Worm (Caenorhabditis elegans) whole organism, late embryonic: Measurements from ENCODE around the gene F13E6.1.

Experiments used
- ahr-1 ChIP-seq: sonication (generic microtip); optimal IDR thresholded peaks from 2 replicates; lab custom pipeline; 2016; ENCODE audit warnings: missing genetic modification characterization, missing compliant biosample characterization
- ama-1 ChIP-seq: fragments of 150-350 bp; optimal IDR thresholded peaks from 2 replicates; lab custom pipeline; 2014
- ceh-19 ChIP-seq: fragments of 200-800 bp; sonication (Bioruptor generic); optimal IDR thresholded peaks from 2 replicates; lab custom pipeline; 2018; ENCODE audit warnings: mild to moderate bottlenecking, missing genetic modification characterization, missing compliant biosample characterization
- ceh-2 ChIP-seq: sonication (generic microtip); optimal IDR thresholded peaks from 2 replicates; lab custom pipeline; 2016; ENCODE audit warnings: missing genotype, missing genetic modification characterization, missing compliant biosample characterization
- ceh-34 ChIP-seq: sonication (generic microtip); optimal IDR thresholded peaks from 2 replicates; lab custom pipeline; 2016; ENCODE audit warnings: mild to moderate bottlenecking, missing genetic modification characterization, missing compliant biosample characterization
- ceh-6 ChIP-seq: fragments of 200-800 bp; sonication (Bioruptor generic); optimal IDR thresholded peaks from 2 replicates; lab custom pipeline; 2018; ENCODE audit warnings: mild to moderate bottlenecking, missing genetic modification characterization, missing compliant biosample characterization
- dmd-4 ChIP-seq: sonication (generic microtip); optimal IDR thresholded peaks from 2 replicates; lab custom pipeline; 2016; ENCODE audit warnings: borderline replicate concordance, missing genetic modification characterization, missing compliant biosample characterization
- dve-1 ChIP-seq: sonication (generic microtip); optimal IDR thresholded peaks from 2 replicates; lab custom pipeline; 2017; ENCODE audit warnings: antibody characterized with exemption, mild to moderate bottlenecking, missing genetic modification characterization, missing compliant biosample characterization
- elt-2 ChIP-seq: sonication (generic microtip); optimal IDR thresholded peaks from 2 replicates; lab custom pipeline; 2016; ENCODE audit warnings: missing genetic modification reagents, missing genetic modification characterization, missing compliant biosample characterization
- elt-4 ChIP-seq: sonication (generic microtip); optimal IDR thresholded peaks from 2 replicates; lab custom pipeline; 2016; ENCODE audit warnings: missing genetic modification characterization, missing compliant biosample characterization
- ets-4 ChIP-seq: sonication (generic microtip); optimal IDR thresholded peaks from 2 replicates; lab custom pipeline; 2016; ENCODE audit warnings: missing genetic modification characterization, missing compliant biosample characterization
- eyg-1 ChIP-seq: sonication (generic microtip); optimal IDR thresholded peaks from 2 replicates; lab custom pipeline; 2016; ENCODE audit warnings: missing genotype, missing genetic modification characterization, missing compliant biosample characterization
- fax-1 ChIP-seq: sonication (generic microtip); optimal IDR thresholded peaks from 2 replicates; lab custom pipeline; 2016; ENCODE audit warnings: missing genotype, missing genetic modification characterization, missing compliant biosample characterization
- fkh-10 ChIP-seq: fragments of 150-350 bp; optimal IDR thresholded peaks from 2 replicates; lab custom pipeline; 2014; ENCODE audit warnings: missing biosample characterization, missing genetic modification reagents, missing genetic modification characterization
- fkh-6 ChIP-seq: sonication (generic microtip); optimal IDR thresholded peaks from 2 replicates; lab custom pipeline; 2016; ENCODE audit warnings: missing genetic modification characterization, missing compliant biosample characterization
- hlh-15 ChIP-seq: sonication (generic microtip); optimal IDR thresholded peaks from 2 replicates; lab custom pipeline; 2016; ENCODE audit warnings: missing genetic modification characterization, missing compliant biosample characterization
- hlh-30 ChIP-seq: sonication (generic microtip); optimal IDR thresholded peaks from 2 replicates; lab custom pipeline; 2017; ENCODE audit warnings: antibody characterized with exemption, missing genetic modification characterization, missing compliant biosample characterization; ENCODE audit not compliant: insufficient read depth
- hlh-8 ChIP-seq: sonication (generic microtip); optimal IDR thresholded peaks from 2 replicates; lab custom pipeline; 2016; ENCODE audit warnings: missing genotype, missing genetic modification characterization, missing compliant biosample characterization
- lin-11 ChIP-seq: fragments of 200-800 bp; sonication (Bioruptor generic); optimal IDR thresholded peaks from 2 replicates; lab custom pipeline; 2018; ENCODE audit warnings: mild to moderate bottlenecking, missing genetic modification characterization, missing compliant biosample characterization
- nfya-1 ChIP-seq: sonication (generic microtip); optimal IDR thresholded peaks from 2 replicates; lab custom pipeline; 2017; ENCODE audit warnings: missing genetic modification characterization, mild to moderate bottlenecking, missing compliant biosample characterization, antibody characterized with exemption, moderate library complexity
- nhr-11 ChIP-seq: fragments of 150-350 bp; optimal IDR thresholded peaks from 2 replicates; lab custom pipeline; 2014; ENCODE audit warnings: missing biosample characterization, missing genetic modification characterization
- nhr-232 ChIP-seq: sonication (generic microtip); optimal IDR thresholded peaks from 2 replicates; lab custom pipeline; 2016; ENCODE audit warnings: missing genetic modification characterization, missing compliant biosample characterization
- npax-4 ChIP-seq: sonication (generic microtip); optimal IDR thresholded peaks from 2 replicates; lab custom pipeline; 2016; ENCODE audit warnings: missing genetic modification characterization, missing compliant biosample characterization
- pat-9 ChIP-seq: fragments of 200-800 bp; sonication (Bioruptor generic); optimal IDR thresholded peaks from 2 replicates; lab custom pipeline; 2018; ENCODE audit warnings: mild to moderate bottlenecking, missing genetic modification characterization, moderate library complexity, missing compliant biosample characterization
- pax-1 ChIP-seq: fragments of 150-350 bp; optimal IDR thresholded peaks from 2 replicates; lab custom pipeline; 2014; ENCODE audit warnings: missing biosample characterization, missing genetic modification characterization
- pha-4 ChIP-seq: fragments of 150-350 bp; optimal IDR thresholded peaks from 2 replicates; lab custom pipeline; 2018; ENCODE audit warnings: missing biosample characterization, missing genetic modification reagents, missing genetic modification characterization
- pros-1 ChIP-seq: fragments of 150-350 bp; optimal IDR thresholded peaks from 2 replicates; lab custom pipeline; 2014; ENCODE audit warnings: missing biosample characterization, missing genetic modification reagents, missing genetic modification characterization
- ref-2 ChIP-seq: sonication (generic microtip); optimal IDR thresholded peaks from 2 replicates; lab custom pipeline; 2016; ENCODE audit warnings: missing genetic modification characterization, missing compliant biosample characterization
- rnt-1 ChIP-seq: sonication (generic microtip); optimal IDR thresholded peaks from 2 replicates; lab custom pipeline; 2016; ENCODE audit warnings: missing genetic modification characterization, missing compliant biosample characterization
- sox-4 ChIP-seq: sonication (generic microtip); optimal IDR thresholded peaks from 2 replicates; lab custom pipeline; 2017; ENCODE audit warnings: mild to moderate bottlenecking, missing genetic modification characterization, inconsistent platforms, missing compliant biosample characterization
- tbx-7 ChIP-seq: sonication (generic microtip); optimal IDR thresholded peaks from 2 replicates; lab custom pipeline; 2016; ENCODE audit warnings: missing genotype, missing genetic modification characterization, missing compliant biosample characterization
- unc-3 ChIP-seq, 2 experiments: fragments of 200-800 bp in 1 of 2; sonication (Bioruptor generic) in 1 of 2; sonication (generic microtip) in 1 of 2; conservative IDR thresholded peaks in 1 of 2; optimal IDR thresholded peaks in 1 of 2; 2 replicates each; pipeline versions ENCODE4 v1.3.6 to Lab custom; 2016 to 2022; ENCODE audit warnings: missing compliant biosample characterization in 2 of 2, missing genetic modification characterization in 2 of 2, missing genetic modification reagents in 1 of 2
- unc-55 ChIP-seq: sonication (generic microtip); optimal IDR thresholded peaks from 2 replicates; lab custom pipeline; 2017; ENCODE audit warnings: missing biosample characterization, missing genetic modification reagents, missing genetic modification characterization
- zip-5 ChIP-seq: sonication (generic microtip); optimal IDR thresholded peaks from 2 replicates; lab custom pipeline; 2016; ENCODE audit warnings: missing genetic modification characterization, missing compliant biosample characterization
- ztf-16 ChIP-seq: sonication (generic microtip); optimal IDR thresholded peaks from 2 replicates; lab custom pipeline; 2017; ENCODE audit warnings: missing genetic modification characterization, missing compliant biosample characterization

The F13E6.1 gene

DNA sequence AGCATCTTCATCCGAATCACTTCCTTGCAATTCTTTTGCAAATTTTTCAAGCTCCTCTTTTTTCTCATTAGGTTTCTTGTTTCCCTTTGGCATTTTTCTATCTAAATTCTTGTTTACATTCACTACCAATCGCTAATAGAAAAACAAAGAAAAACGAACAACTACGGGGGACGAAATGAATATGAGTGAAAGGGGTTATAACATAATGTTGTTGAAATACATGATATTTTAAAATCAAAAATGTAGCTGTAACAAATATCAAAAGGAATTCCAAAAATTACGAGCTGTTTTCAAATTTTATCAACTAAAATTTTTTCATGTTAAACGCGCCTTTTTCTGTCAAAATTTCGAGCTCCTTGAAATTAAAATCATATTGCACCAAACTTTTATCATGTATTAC lies at the start of gene F13E6.1:
Gene F13E6.1, minus strand, starts transcription at position 101 of the 400 bp plus-strand sequence.
- no peak for TF ChIP-seq rnt-1 (tag; lab: Kevin White, UChicago)
- no peak for TF ChIP-seq eyg-1 (tag; lab: Kevin White, UChicago)
- TF ChIP-seq ets-4 (tag; lab: Kevin White, UChicago): no peak
- no peak for TF ChIP-seq nfya-1

DNA sequence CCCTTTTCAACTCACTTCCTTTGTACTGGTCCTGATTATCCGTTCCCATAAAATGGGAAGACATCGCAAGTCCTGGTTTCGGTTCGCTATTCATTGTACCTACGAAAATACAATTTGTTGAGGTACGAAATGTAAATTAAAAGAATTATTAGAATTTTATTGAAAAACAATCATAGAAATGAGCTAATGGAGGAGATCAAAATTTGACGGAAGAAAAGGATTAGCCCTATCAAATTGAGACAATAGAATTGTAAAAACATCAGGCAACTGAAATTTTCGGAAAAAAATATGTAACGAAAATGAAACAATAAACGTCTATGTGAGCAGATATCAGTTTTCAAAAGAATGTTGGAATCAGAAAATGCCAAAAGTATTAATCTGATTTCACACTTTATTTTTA lies 45.0 kb upstream of the F13E6.1 start, which contains the start of gene mbr-1:
Gene mbr-1, minus strand, starts transcription at position 101 of the 400 bp plus-strand sequence.
- TF ChIP-seq elt-4 (tag; lab: Kevin White, UChicago) (no peak), nhr-232 (tag; lab: Kevin White, UChicago) (no peak), ztf-16 (no peak), hlh-30 (tag; lab: Kevin White, UChicago) (no peak), zip-5 (tag; lab: Kevin White, UChicago) (no peak), fax-1 (tag; lab: Kevin White, UChicago) (no peak), ceh-19 (GFP tag; lab: Kevin White, UChicago) (no peak)

DNA sequence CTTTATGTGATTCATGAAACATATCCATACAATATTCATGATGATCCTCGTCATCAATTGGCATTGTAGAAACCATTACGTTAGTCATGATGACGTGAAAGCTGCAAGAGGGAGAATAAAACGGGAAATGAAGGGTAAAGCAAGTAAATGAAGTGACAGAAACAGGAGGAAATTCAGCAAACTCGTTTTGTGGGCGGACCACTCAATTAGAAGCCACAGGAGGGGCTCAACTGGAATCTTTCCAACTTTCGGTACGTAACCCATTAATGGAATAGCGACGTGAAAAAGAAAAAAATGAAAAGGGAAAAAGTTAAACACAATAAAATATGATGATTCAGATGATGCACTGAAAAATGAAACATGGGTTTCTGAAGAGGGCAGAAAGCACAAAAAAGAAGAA lies 40.1 kb upstream of the F13E6.1 start, which contains the start of gene T01C1.4:
Gene T01C1.4, minus strand, starts transcription at position 101 of the 400 bp plus-strand sequence.
- no peak for TF ChIP-seq lin-11 (tag; lab: Kevin White, UChicago)
- no peak for TF ChIP-seq ceh-34 (tag; lab: Kevin White, UChicago)
- TF ChIP-seq ceh-2 (tag; lab: Kevin White, UChicago): no peak
- no peak for TF ChIP-seq ahr-1
- TF ChIP-seq elt-4 (tag; lab: Kevin White, UChicago): no peak
- no peak for TF ChIP-seq tbx-7 (tag; lab: Kevin White, UChicago)
- no peak for TF ChIP-seq unc-3 (GFP tag; conservative IDR thresholded peaks at IDR 0.05; lab: Robert Waterston, UW)
- no peak for TF ChIP-seq unc-3 (tag; optimal IDR thresholded peaks at IDR 0.05; lab: Kevin White, UChicago)

DNA sequence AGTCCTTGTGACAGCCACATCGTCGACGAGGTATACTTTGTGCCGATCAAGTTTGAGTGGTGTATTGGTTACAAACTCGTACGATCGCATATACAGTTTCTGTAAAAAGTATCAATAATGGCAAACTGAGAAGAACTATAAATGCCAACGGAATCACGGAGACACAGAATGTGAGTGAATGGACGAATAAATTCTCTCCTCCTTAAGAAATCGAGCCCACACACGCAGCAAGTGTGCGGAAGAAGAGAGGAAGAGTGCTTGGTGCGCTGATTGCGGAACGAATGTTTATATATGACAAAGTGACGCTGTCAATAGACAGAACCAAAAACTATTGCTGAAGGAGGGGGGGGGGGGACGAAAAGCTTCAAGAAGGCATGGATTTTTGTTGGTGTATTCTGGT lies 34.9 kb upstream of the F13E6.1 start, which contains the start of gene rhgf-1:
Gene rhgf-1, minus strand, starts transcription at position 101 of the 400 bp plus-strand sequence.
- TF ChIP-seq fkh-6 (tag; lab: Kevin White, UChicago) (no peak), hlh-8 (no peak), dve-1 (tag; lab: Kevin White, UChicago) (no peak), pros-1 (tag; lab: Kevin White, UChicago) (no peak), npax-4 (no peak)

DNA sequence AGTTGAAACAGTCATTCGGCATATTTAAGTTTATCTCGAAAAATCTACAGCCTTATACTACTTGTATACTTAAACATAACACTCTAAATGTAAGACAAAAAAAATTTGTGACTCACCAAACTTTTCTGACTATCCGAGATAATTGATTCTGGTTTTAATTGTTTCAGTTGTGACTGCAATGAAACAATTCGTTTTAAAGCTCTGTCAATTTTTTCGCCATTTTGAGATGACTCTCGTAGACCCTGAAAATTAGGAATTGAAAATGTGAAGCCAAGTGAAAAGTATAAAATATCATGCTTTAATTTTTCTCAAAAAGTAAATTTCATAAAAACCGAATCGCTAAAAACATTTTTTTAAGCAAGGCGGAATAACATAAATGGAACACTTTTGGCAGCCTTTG lies 27.4 kb upstream of the F13E6.1 start:
- TF ChIP-seq fkh-10 (GFP tag; lab: Kevin White, UChicago) (no peak), hlh-30 (tag; lab: Kevin White, UChicago) (no peak), sox-4 (tag; lab: Kevin White, UChicago) (no peak), nfya-1 (no peak), pat-9 (tag; lab: Kevin White, UChicago) (no peak)

DNA sequence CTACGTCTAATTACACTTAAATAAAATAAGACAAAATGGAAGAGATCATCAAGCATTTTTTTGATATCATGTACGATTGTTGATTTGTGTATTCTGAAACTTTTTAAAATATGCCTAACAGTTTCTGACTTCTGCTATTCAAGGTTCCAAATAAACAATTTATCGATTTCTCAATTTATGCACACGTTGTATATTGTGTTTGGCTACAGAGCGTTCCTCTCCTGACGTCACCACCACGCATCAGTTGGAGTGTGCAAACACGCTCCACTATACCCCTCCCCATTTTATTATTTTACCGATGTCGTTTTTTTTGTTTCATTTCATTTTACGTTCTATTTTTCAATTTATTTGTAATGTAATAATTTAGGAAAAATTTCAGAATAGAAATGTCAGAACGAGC lies 18.0 kb upstream of the F13E6.1 start, which contains the start of gene plpp-1.3:
Gene plpp-1.3, plus strand, starts transcription at position 380 of the 400 bp plus-strand sequence.
- no peak for TF ChIP-seq unc-55 (GFP tag; lab: Kevin White, UChicago)
- TF ChIP-seq ref-2 (tag; lab: Kevin White, UChicago): no peak
- TF ChIP-seq ceh-2 (tag; lab: Kevin White, UChicago): no peak
- TF ChIP-seq eyg-1 (tag; lab: Kevin White, UChicago): no peak
- TF ChIP-seq dmd-4 (tag; lab: Kevin White, UChicago): no peak
- no peak for TF ChIP-seq sox-4 (tag; lab: Kevin White, UChicago)
- no peak for TF ChIP-seq unc-3 (GFP tag; conservative IDR thresholded peaks at IDR 0.05; lab: Robert Waterston, UW)
- no peak for TF ChIP-seq unc-3 (tag; optimal IDR thresholded peaks at IDR 0.05; lab: Kevin White, UChicago)
- no peak for TF ChIP-seq nhr-232 (tag; lab: Kevin White, UChicago)
- no peak for TF ChIP-seq ceh-6
- TF ChIP-seq fkh-10 (GFP tag; lab: Kevin White, UChicago): no peak
- peak; percentile 27 for TF ChIP-seq pax-1
- no peak for TF ChIP-seq pha-4
- TF ChIP-seq ama-1 (lab: Kevin White, UChicago): no peak
- TF ChIP-seq hlh-15 (tag; lab: Kevin White, UChicago): no peak
- TF ChIP-seq nhr-11 (tag; lab: Kevin White, UChicago): no peak
- TF ChIP-seq elt-2 (tag; lab: Kevin White, UChicago): peak; percentile 16
